Fruit fly (Drosophila melanogaster) whole organism, embryonic: ENCODE results near the gene nan.
A peak's percentile ranks its signal among the peaks of the same experiment; 100 is the strongest.

ENCODE experiments used
- CG10267 ChIP-seq: fragments of 200-800 bp; sonication (Bioruptor generic); optimal IDR thresholded peaks from 2 replicates; lab custom pipeline; 2018; ENCODE audit warnings: missing biosample characterization, mild to moderate bottlenecking, missing genetic modification characterization, moderate library complexity
- CG10565 ChIP-seq: fragments of 200-800 bp; sonication (Bioruptor generic); optimal IDR thresholded peaks from 3 replicates; lab custom pipeline; 2016; ENCODE audit warnings: missing biosample characterization, mild to moderate bottlenecking, missing genetic modification characterization
- CG10959 ChIP-seq: fragments of 200-800 bp; sonication (Bioruptor generic); IDR thresholded peaks from 2 replicates; pipeline ENCODE4 v1.3.6; 2022; ENCODE audit warnings: missing biosample characterization, missing genetic modification characterization
- CG10979 ChIP-seq: fragments of 200-800 bp; sonication (Bioruptor generic); optimal IDR thresholded peaks from 2 replicates; lab custom pipeline; 2018; ENCODE audit warnings: missing biosample characterization, mild to moderate bottlenecking, missing genetic modification characterization, moderate library complexity
- CG13123 ChIP-seq: fragments of 200-800 bp; sonication (Bioruptor generic); optimal IDR thresholded peaks from 2 replicates; lab custom pipeline; 2016; ENCODE audit warnings: missing biosample characterization, missing genetic modification characterization
- CG14710 ChIP-seq: fragments of 200-800 bp; sonication (Bioruptor generic); optimal IDR thresholded peaks from 3 replicates; lab custom pipeline; 2019; ENCODE audit warnings: missing biosample characterization, mild to moderate bottlenecking, missing genetic modification characterization, moderate library complexity
- CG14965 ChIP-seq: fragments of 200-800 bp; sonication (Bioruptor generic); optimal IDR thresholded peaks from 2 replicates; lab custom pipeline; 2016; ENCODE audit warnings: missing biosample characterization, missing genetic modification characterization, borderline replicate concordance
- CG16813 ChIP-seq: fragments of 200-800 bp; sonication (Bioruptor generic); IDR thresholded peaks from 3 replicates; pipeline ENCODE4 v1.3.6; 2022; ENCODE audit warnings: missing biosample characterization, missing genetic modification characterization; ENCODE audit not compliant: partially characterized antibody
- CG16815 ChIP-seq: fragments of 200-800 bp; sonication (Bioruptor generic); optimal IDR thresholded peaks from 3 replicates; lab custom pipeline; 2017; ENCODE audit warnings: missing biosample characterization, mild to moderate bottlenecking, missing genetic modification characterization
- CG17359 ChIP-seq: fragments of 200-800 bp; sonication (Bioruptor generic); optimal IDR thresholded peaks from 3 replicates; lab custom pipeline; 2018; ENCODE audit warnings: missing biosample characterization, mild to moderate bottlenecking, missing genetic modification characterization, moderate library complexity
- CG17361 ChIP-seq: fragments of 200-800 bp; sonication (Bioruptor generic); IDR thresholded peaks from 3 replicates; pipeline ENCODE4 v1.3.6; 2022; ENCODE audit warnings: missing biosample characterization, missing genetic modification characterization
- CG17385 ChIP-seq: fragments of 200-800 bp; sonication (Bioruptor generic); optimal IDR thresholded peaks from 3 replicates; lab custom pipeline; 2018; ENCODE audit warnings: missing biosample characterization, mild to moderate bottlenecking, missing genetic modification characterization
- CG18262 ChIP-seq: fragments of 200-800 bp; optimal IDR thresholded peaks from 3 replicates; lab custom pipeline; 2019; ENCODE audit warnings: missing biosample characterization, mild to moderate bottlenecking, missing genetic modification characterization, moderate library complexity
- CG2712 ChIP-seq: fragments of 200-800 bp; optimal IDR thresholded peaks from 3 replicates; lab custom pipeline; 2019; ENCODE audit warnings: missing biosample characterization, mild to moderate bottlenecking, missing genetic modification characterization, moderate library complexity
- CG31441 ChIP-seq: fragments of 200-800 bp; sonication (Bioruptor generic); IDR thresholded peaks from 2 replicates; pipeline ENCODE4 v1.3.6; 2022; ENCODE audit warnings: missing biosample characterization, missing genetic modification characterization
- CG3163 ChIP-seq: fragments of 200-800 bp; sonication (Bioruptor generic); optimal IDR thresholded peaks from 3 replicates; lab custom pipeline; 2016; ENCODE audit warnings: missing biosample characterization, missing genetic modification characterization
- CG4360 ChIP-seq: fragments of 200-800 bp; sonication (Bioruptor generic); IDR thresholded peaks from 2 replicates; pipeline ENCODE4 v1.3.6; 2022; ENCODE audit warnings: missing biosample characterization, missing genetic modification characterization
- CG4424 ChIP-seq: fragments of 200-800 bp; sonication (Bioruptor generic); optimal IDR thresholded peaks from 3 replicates; lab custom pipeline; 2016; ENCODE audit warnings: missing biosample characterization, missing genetic modification characterization
- CG7556 ChIP-seq: fragments of 200-800 bp; sonication (Bioruptor generic); optimal IDR thresholded peaks from 2 replicates; lab custom pipeline; 2017; ENCODE audit warnings: missing biosample characterization, mild to moderate bottlenecking, missing genetic modification characterization
- CG8290 ChIP-seq, 3 experiments: fragments of 200-800 bp; sonication (Bioruptor generic); optimal IDR thresholded peaks; 2 replicates each; lab custom pipeline; 2016 to 2019; ENCODE audit warnings: missing biosample characterization in 3 of 3, missing genetic modification characterization in 3 of 3, mild to moderate bottlenecking in 2 of 3, moderate library complexity in 1 of 3
- CG8924 ChIP-seq: fragments of 200-800 bp; optimal IDR thresholded peaks from 3 replicates; lab custom pipeline; 2019; ENCODE audit warnings: missing biosample characterization, mild to moderate bottlenecking, missing genetic modification characterization, moderate library complexity
- CG9727 ChIP-seq: fragments of 200-800 bp; sonication (Bioruptor generic); optimal IDR thresholded peaks from 3 replicates; lab custom pipeline; 2017; ENCODE audit warnings: missing biosample characterization, mild to moderate bottlenecking, missing genetic modification characterization
- D ChIP-seq, 2 experiments: fragments of 200-800 bp in 1 of 2; fragments of >200 bp in 1 of 2; sonication (Bioruptor generic) in 1 of 2; optimal IDR thresholded peaks; 2 replicates in 1 of 2; 3 replicates in 1 of 2; lab custom pipeline; 2017; ENCODE audit warnings: mild to moderate bottlenecking in 1 of 2, missing biosample characterization in 1 of 2, missing genetic modification characterization in 1 of 2, missing genetic modification reagents in 1 of 2
- D19A ChIP-seq: fragments of 200-800 bp; optimal IDR thresholded peaks from 3 replicates; lab custom pipeline; 2019; ENCODE audit warnings: missing biosample characterization, mild to moderate bottlenecking, missing genetic modification characterization, moderate library complexity
- Dad ChIP-seq: fragments of 200-800 bp; sonication (Bioruptor generic); optimal IDR thresholded peaks from 3 replicates; lab custom pipeline; 2016; ENCODE audit warnings: missing biosample characterization, missing genetic modification characterization
- GATAe ChIP-seq: fragments of 200-800 bp; sonication (Bioruptor generic); conservative IDR thresholded peaks from 2 replicates; pipeline ENCODE4 v1.3.6; 2022; ENCODE audit warnings: missing biosample characterization, missing genetic modification characterization
- NfI ChIP-seq: fragments of 200-800 bp; sonication (Bioruptor generic); optimal IDR thresholded peaks from 3 replicates; lab custom pipeline; 2018; ENCODE audit warnings: missing biosample characterization, mild to moderate bottlenecking, missing genetic modification characterization, moderate library complexity
- Poxn ChIP-seq: fragments of 200-800 bp; sonication (Bioruptor generic); IDR thresholded peaks from 2 replicates; pipeline ENCODE4 v1.3.6; 2022; ENCODE audit warnings: missing biosample characterization, missing genetic modification characterization
- Sox100B ChIP-seq: fragments of 200-800 bp; sonication (Bioruptor generic); optimal IDR thresholded peaks from 3 replicates; lab custom pipeline; 2018; ENCODE audit warnings: missing biosample characterization, mild to moderate bottlenecking, missing genetic modification characterization
- TFAM ChIP-seq: fragments of 200-800 bp; sonication (Bioruptor generic); optimal IDR thresholded peaks from 2 replicates; lab custom pipeline; 2017; ENCODE audit warnings: missing biosample characterization, missing genetic modification characterization, inconsistent platforms
- cad ChIP-seq: fragments of >200 bp; optimal IDR thresholded peaks from 2 replicates; lab custom pipeline; 2017; ENCODE audit warnings: missing biosample characterization, missing genetic modification characterization
- dmrt11E ChIP-seq: fragments of 200-800 bp; sonication (Bioruptor generic); optimal IDR thresholded peaks from 3 replicates; lab custom pipeline; 2018; ENCODE audit warnings: missing biosample characterization, mild to moderate bottlenecking, missing genetic modification characterization, moderate library complexity
- eve ChIP-seq, 2 experiments: fragments of >200 bp; optimal IDR thresholded peaks; 2 replicates each; lab custom pipeline; 2017; ENCODE audit warnings: missing biosample characterization in 2 of 2, missing genetic modification characterization in 2 of 2
- fd96Cb ChIP-seq: fragments of 200-800 bp; sonication (Bioruptor generic); optimal IDR thresholded peaks from 2 replicates; lab custom pipeline; 2018; ENCODE audit warnings: missing biosample characterization, mild to moderate bottlenecking, missing genetic modification characterization, moderate library complexity
- gem ChIP-seq: fragments of 200-800 bp; sonication (Bioruptor generic); optimal IDR thresholded peaks from 2 replicates; lab custom pipeline; 2019; ENCODE audit warnings: missing biosample characterization, mild to moderate bottlenecking, missing genetic modification characterization, moderate library complexity
- h ChIP-seq: fragments of >200 bp; optimal IDR thresholded peaks from 2 replicates; lab custom pipeline; 2017
- kah ChIP-seq: fragments of 200-800 bp; sonication (Bioruptor generic); optimal IDR thresholded peaks from 2 replicates; lab custom pipeline; 2018; ENCODE audit warnings: missing biosample characterization, mild to moderate bottlenecking, missing genetic modification characterization
- lola ChIP-seq, 3 experiments: fragments of >200 bp in 2 of 3; fragments of 200-800 bp in 1 of 3; sonication (Bioruptor generic) in 1 of 3; optimal IDR thresholded peaks; 2 replicates each; lab custom pipeline; 2017 to 2019; ENCODE audit warnings: missing biosample characterization in 3 of 3, missing genetic modification characterization in 3 of 3, mild to moderate bottlenecking in 1 of 3, moderate library complexity in 1 of 3
- nmo ChIP-seq: fragments of 200-800 bp; sonication (Bioruptor generic); optimal IDR thresholded peaks from 2 replicates; lab custom pipeline; 2018; ENCODE audit warnings: missing biosample characterization, mild to moderate bottlenecking, missing genetic modification characterization, moderate library complexity
- nom ChIP-seq: fragments of 200-800 bp; sonication (Bioruptor generic); optimal IDR thresholded peaks from 2 replicates; lab custom pipeline; 2017; ENCODE audit warnings: missing biosample characterization, missing genetic modification characterization, mild to moderate bottlenecking, moderate library complexity, missing genetic modification reagents
- phol ChIP-seq: fragments of 200-800 bp; sonication (Bioruptor generic); optimal IDR thresholded peaks from 3 replicates; lab custom pipeline; 2018; ENCODE audit warnings: missing biosample characterization, mild to moderate bottlenecking, missing genetic modification characterization, moderate library complexity
- stwl ChIP-seq: fragments of 200-800 bp; sonication (Bioruptor generic); optimal IDR thresholded peaks from 3 replicates; lab custom pipeline; 2018; ENCODE audit warnings: missing biosample characterization, mild to moderate bottlenecking, missing genetic modification characterization, moderate library complexity
- tll ChIP-seq, 2 experiments: fragments of 200-800 bp in 1 of 2; fragments of >200 bp in 1 of 2; sonication (Bioruptor generic) in 1 of 2; optimal IDR thresholded peaks; 2 replicates each; lab custom pipeline; 2017 to 2019; ENCODE audit warnings: missing biosample characterization in 2 of 2, missing genetic modification characterization in 2 of 2, mild to moderate bottlenecking in 1 of 2, moderate library complexity in 1 of 2
- trem ChIP-seq: fragments of 200-800 bp; optimal IDR thresholded peaks from 3 replicates; lab custom pipeline; 2019; ENCODE audit warnings: missing biosample characterization, mild to moderate bottlenecking, missing genetic modification characterization, moderate library complexity
- zf30C ChIP-seq: fragments of 200-800 bp; sonication (Bioruptor generic); optimal IDR thresholded peaks from 3 replicates; lab custom pipeline; 2018; ENCODE audit warnings: missing biosample characterization, mild to moderate bottlenecking, missing genetic modification characterization
- zfh1 ChIP-seq: fragments of 200-800 bp; sonication (Bioruptor generic); IDR thresholded peaks from 3 replicates; pipeline ENCODE4 v1.3.6; 2022; ENCODE audit warnings: missing biosample characterization, missing genetic modification characterization

The nan gene

dm6 chr3L:14146386-14146785, 43.1 kb downstream of the nan start (continued):
- TF ChIP-seq lola (GFP tag; optimal IDR thresholded peaks at IDR 0.05; lab: Kevin White, UChicago) (peak in 1 of 3 experiments; percentile 56), h (lab: Kevin White, UChicago) (no peak), Poxn (GFP tag; lab: Robert Waterston, UW) (no peak), kah (GFP tag; lab: Kevin White, UChicago) (no peak), tll (GFP tag; optimal IDR thresholded peaks at IDR 0.05; lab: Kevin White, UChicago) (no peak)
- TF ChIP-seq, all 482 proteins: peak for 44

dm6 chr3L:14145666-14146314, 43.7 kb downstream of the nan start:
- TF ChIP-seq D19A (tag; lab: Kevin White, UChicago) (peak; percentile 48), CG4424 (GFP tag; lab: Kevin White, UChicago) (peak; percentile 14), CG14965 (no peak), lola (GFP tag; optimal IDR thresholded peaks at IDR 0.05; lab: Kevin White, UChicago) (peak in 1 of 3 experiments; percentile 29), CG17361 (peak; percentile 48; the same call in 1 of the 3 replicates), CG4360 (GFP tag; lab: Robert Waterston, UW) (peak; percentile 82), CG13123 (no peak), phol (peak; percentile 49), CG8924 (tag; lab: Kevin White, UChicago) (peak; percentile 18), fd96Cb (tag; lab: Kevin White, UChicago) (peak; percentile 32), zfh1 (GFP tag; lab: Robert Waterston, UW) (no peak), stwl (tag; lab: Kevin White, UChicago) (no peak), dmrt11E (tag; lab: Kevin White, UChicago) (peak; percentile 6), zf30C (GFP tag; lab: Kevin White, UChicago) (no peak), CG10979 (tag; lab: Kevin White, UChicago) (peak; percentile 68), GATAe (no peak), CG3163 (GFP tag; lab: Kevin White, UChicago) (no peak), CG18262 (peak; percentile 55), CG17359 (no peak), Dad (GFP tag; lab: Kevin White, UChicago) (no peak), CG9727 (peak; percentile 15), CG10959 (GFP tag; lab: Robert Waterston, UW) (no peak), trem (tag; lab: Kevin White, UChicago) (peak; percentile 42), nmo (GFP tag; lab: Kevin White, UChicago) (peak; percentile 61), CG31441 (GFP tag; lab: Robert Waterston, UW) (peak; percentile 40), cad (GFP tag; lab: Kevin White, UChicago) (no peak), CG10267 (tag; lab: Kevin White, UChicago) (peak; percentile 57), gem (tag; lab: Kevin White, UChicago) (peak; percentile 8), CG2712 (tag; lab: Kevin White, UChicago) (peak; percentile 30), CG7556 (no peak), nom (peak; percentile 28), CG8290 (GFP tag; optimal IDR thresholded peaks at IDR 0.05; lab: Kevin White, UChicago) (no peak), CG8290 (tag; optimal IDR thresholded peaks at IDR 0.05; lab: Kevin White, UChicago) (no peak), CG16815 (GFP tag; lab: Kevin White, UChicago) (no peak), CG14710 (tag; lab: Kevin White, UChicago) (peak; percentile 58), CG16813 (GFP tag; lab: Robert Waterston, UW) (0 out of 3 replicates have a peak, but pooled peaks have one; percentile 12), NfI (no peak), TFAM (no peak), Sox100B (peak; percentile 42), eve (GFP tag; optimal IDR thresholded peaks at IDR 0.05; lab: Kevin White, UChicago) (no peak), CG17385 (GFP tag; lab: Kevin White, UChicago) (no peak), D (optimal IDR thresholded peaks at IDR 0.05; lab: Kevin White, UChicago) (no peak), D (GFP tag; optimal IDR thresholded peaks at IDR 0.05; lab: Kevin White, UChicago) (peak; percentile 19), CG10565 (GFP tag; lab: Kevin White, UChicago) (no peak)
